Worm (Caenorhabditis elegans): ENCODE measurements around the gene apx-1.

DNA sequence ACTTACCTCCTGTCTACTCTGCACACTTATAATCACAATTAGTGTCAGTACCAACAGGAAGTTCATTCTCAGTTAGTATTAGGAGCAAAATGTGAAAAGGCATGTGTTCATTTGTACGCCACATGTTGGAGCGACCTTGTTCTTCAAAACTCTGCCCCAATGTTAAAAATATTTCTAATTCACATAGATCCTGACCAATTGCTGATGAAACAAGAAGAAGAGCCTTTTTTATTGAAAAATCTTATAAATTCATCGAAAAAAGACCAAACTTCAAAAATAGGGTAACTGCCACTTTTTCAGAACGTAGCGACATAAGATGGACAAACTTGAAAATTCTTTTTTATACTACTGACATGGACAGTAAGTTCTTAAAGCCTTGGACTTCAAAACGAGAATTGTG lies 56.2 kb downstream of the apx-1 start, which contains the start of gene T28A11.17:
- no peak for TF ChIP-seq lin-13 (tag; optimal IDR thresholded peaks at IDR 0.05)
- TF ChIP-seq mep-1 (tag; optimal IDR thresholded peaks at IDR 0.05), result no peak
- no peak for TF ChIP-seq elt-1 (tag; optimal IDR thresholded peaks at IDR 0.05; ENCODE audit: borderline replicate concordance, insufficient read depth)
- TF ChIP-seq snpc-4 (tag; optimal IDR thresholded peaks at IDR 0.05), result no peak
- TF ChIP-seq lin-32 (GFP tag; optimal IDR thresholded peaks at IDR 0.05), result no peak
- no peak for TF ChIP-seq unc-120 (tag; optimal IDR thresholded peaks at IDR 0.05; ENCODE audit: poor library complexity, severe bottlenecking)
- no peak for TF ChIP-seq mab-5 (tag; optimal IDR thresholded peaks at IDR 0.05)
- no peak for TF ChIP-seq blmp-1 (tag; optimal IDR thresholded peaks at IDR 0.05)

Measured in whole organism, mixed stage, embryonic.